Worm (Caenorhabditis elegans) whole organism, early embryonic: ENCODE measurements around the gene R10E4.9.

ENCODE experiments used
- B0310.2 ChIP-seq: sonication (generic microtip); optimal IDR thresholded peaks from 2 replicates; lab custom pipeline; 2016; ENCODE audit warnings: mild to moderate bottlenecking, missing genetic modification characterization, missing compliant biosample characterization
- aly-1 ChIP-seq: sonication (generic microtip); optimal IDR thresholded peaks from 2 replicates; lab custom pipeline; 2016; ENCODE audit warnings: missing genetic modification characterization, missing compliant biosample characterization
- ama-1 ChIP-seq: fragments of 150-350 bp; optimal IDR thresholded peaks from 2 replicates; lab custom pipeline; 2014
- ceh-13 ChIP-seq: fragments of 200-800 bp; sonication (Bioruptor generic); optimal IDR thresholded peaks from 2 replicates; lab custom pipeline; 2018; ENCODE audit warnings: mild to moderate bottlenecking, missing genetic modification characterization, missing compliant biosample characterization
- ceh-36 ChIP-seq: sonication (generic microtip); optimal IDR thresholded peaks from 2 replicates; lab custom pipeline; 2016; ENCODE audit warnings: missing genetic modification characterization, inconsistent platforms, missing compliant biosample characterization
- ets-7 ChIP-seq: sonication (generic microtip); optimal IDR thresholded peaks from 2 replicates; lab custom pipeline; 2016; ENCODE audit warnings: missing genotype, missing genetic modification characterization, missing compliant biosample characterization
- flt-1 ChIP-seq: fragments of 200-800 bp; sonication (Bioruptor generic); IDR thresholded peaks from 2 replicates; pipeline ENCODE4 v1.3.6; 2022; ENCODE audit warnings: missing genetic modification characterization, missing compliant biosample characterization
- hmg-4 ChIP-seq: fragments of 200-800 bp; sonication (Bioruptor generic); optimal IDR thresholded peaks from 2 replicates; lab custom pipeline; 2018; ENCODE audit warnings: mild to moderate bottlenecking, missing genetic modification characterization, missing compliant biosample characterization
- hnd-1 ChIP-seq: sonication (generic microtip); optimal IDR thresholded peaks from 2 replicates; lab custom pipeline; 2016; ENCODE audit warnings: missing genetic modification characterization, missing compliant biosample characterization
- pes-1 ChIP-seq: fragments of 200-800 bp; sonication (Bioruptor generic); IDR thresholded peaks from 2 replicates; pipeline ENCODE4 v1.3.6; 2022; ENCODE audit warnings: missing genetic modification reagents, missing genetic modification characterization, missing compliant biosample characterization
- tbx-11 ChIP-seq: fragments of 200-800 bp; sonication (Bioruptor generic); IDR thresholded peaks from 2 replicates; pipeline ENCODE4 v1.3.6; 2022; ENCODE audit warnings: missing genetic modification characterization, missing compliant biosample characterization

- TF ChIP-seq ama-1 (lab: Kevin White, UChicago) (no peak), ceh-13 (GFP tag; lab: Kevin White, UChicago) (no peak), flt-1 (GFP tag; lab: Robert Waterston, UW) (no peak), ets-7 (tag; lab: Kevin White, UChicago) (no peak), pes-1 (GFP tag; lab: Robert Waterston, UW) (0 out of 2 replicates have a peak, but pooled peaks have one; percentile 28), hmg-4 (GFP tag; lab: Kevin White, UChicago) (no peak), ceh-36 (tag; lab: Kevin White, UChicago) (no peak), hnd-1 (tag; lab: Kevin White, UChicago) (no peak), aly-1 (no peak), B0310.2 (tag; lab: Kevin White, UChicago) (no peak), tbx-11 (GFP tag; lab: Robert Waterston, UW) (0 out of 2 replicates have a peak, but pooled peaks have one; percentile 13)
Measured at ce11 chrIII:4335614-4336013, 33.4 kb upstream of the R10E4.9 start.
